Worm (Caenorhabditis elegans) whole organism, L1 larva: ENCODE measurements around the gene rpb-11.

Experiments
- C16A3.4 ChIP-seq: fragments of 150-350 bp; optimal IDR thresholded peaks from 2 replicates; lab custom pipeline; 2014; ENCODE audit warnings: missing biosample characterization, missing genetic modification characterization
- C34B4.2 ChIP-seq: sonication (generic microtip); optimal IDR thresholded peaks from 2 replicates; lab custom pipeline; 2017; ENCODE audit warnings: mild to moderate bottlenecking, missing genetic modification characterization, missing compliant biosample characterization
- Y116A8C.19 ChIP-seq: sonication (generic microtip); optimal IDR thresholded peaks from 2 replicates; lab custom pipeline; 2016; ENCODE audit warnings: missing compliant biosample characterization, missing genetic modification characterization, borderline replicate concordance
- aha-1 ChIP-seq: fragments of 150-350 bp; optimal IDR thresholded peaks from 2 replicates; lab custom pipeline; 2014; ENCODE audit warnings: missing biosample characterization, missing genetic modification characterization
- alr-1 ChIP-seq: fragments of 200-800 bp; sonication (Bioruptor generic); optimal IDR thresholded peaks from 2 replicates; lab custom pipeline; 2018; ENCODE audit warnings: borderline replicate concordance, mild to moderate bottlenecking, missing genetic modification characterization, missing compliant biosample characterization
- ama-1 ChIP-seq: fragments of 150-350 bp; optimal IDR thresholded peaks from 2 replicates; lab custom pipeline; 2014
- ceh-63 ChIP-seq: fragments of 200-800 bp; sonication (Bioruptor generic); optimal IDR thresholded peaks from 2 replicates; lab custom pipeline; 2018; ENCODE audit warnings: mild to moderate bottlenecking, missing genetic modification characterization, missing compliant biosample characterization
- ceh-82 ChIP-seq, 3 experiments: fragments of 150-350 bp in 1 of 3; sonication (generic microtip) in 2 of 3; optimal IDR thresholded peaks; 2 replicates each; lab custom pipeline; 2014 to 2017; ENCODE audit warnings: missing biosample characterization in 3 of 3, missing genetic modification characterization in 3 of 3
- ceh-88 ChIP-seq: fragments of 200-800 bp; sonication (Bioruptor generic); IDR thresholded peaks from 2 replicates; pipeline ENCODE4 v1.3.6; 2022; ENCODE audit warnings: missing genetic modification characterization, missing compliant biosample characterization
- ces-1 ChIP-seq: fragments of 150-350 bp; optimal IDR thresholded peaks from 2 replicates; lab custom pipeline; 2014; ENCODE audit warnings: missing biosample characterization, missing genetic modification reagents, missing genetic modification characterization
- efl-1 ChIP-seq, 4 experiments: fragments of 150-350 bp; optimal IDR thresholded peaks in 3 of 4; peaks in 1 of 4; 1 replicate in 1 of 4; 2 replicates in 3 of 4; lab custom pipeline; 2014; ENCODE audit warnings: missing biosample characterization in 2 of 4, missing genetic modification characterization in 2 of 4, missing genetic modification reagents in 2 of 4
- egl-13 ChIP-seq: sonication (generic microtip); optimal IDR thresholded peaks from 2 replicates; lab custom pipeline; 2016; ENCODE audit warnings: missing genotype, missing genetic modification reagents, missing genetic modification characterization, missing compliant biosample characterization
- egl-27 ChIP-seq, 2 experiments: fragments of 150-350 bp in 1 of 2; sonication (generic microtip); optimal IDR thresholded peaks; 3 replicates each; lab custom pipeline; 2017 to 2018; ENCODE audit warnings: missing biosample characterization in 2 of 2, missing genetic modification characterization in 2 of 2, missing genetic modification reagents in 2 of 2
- fkh-10 ChIP-seq: sonication (generic microtip); optimal IDR thresholded peaks from 2 replicates; lab custom pipeline; 2017; ENCODE audit warnings: missing biosample characterization, missing genetic modification reagents, missing genetic modification characterization
- fkh-4 ChIP-seq: sonication (generic microtip); optimal IDR thresholded peaks from 2 replicates; lab custom pipeline; 2016; ENCODE audit warnings: missing compliant biosample characterization, missing genetic modification characterization, borderline replicate concordance
- grh-1 ChIP-seq: fragments of 200-800 bp; sonication (Bioruptor generic); IDR thresholded peaks from 2 replicates; pipeline ENCODE4 v1.3.6; 2022; ENCODE audit warnings: missing genetic modification reagents, missing genetic modification characterization, missing compliant biosample characterization
- hpl-2 ChIP-seq: fragments of 150-350 bp; optimal IDR thresholded peaks from 2 replicates; lab custom pipeline; 2014; ENCODE audit warnings: missing biosample characterization, missing genetic modification reagents, missing genetic modification characterization
- isw-1 ChIP-seq: fragments of 200-800 bp; sonication (Bioruptor generic); IDR thresholded peaks from 2 replicates; pipeline ENCODE4 v1.3.6; 2022; ENCODE audit warnings: missing genetic modification characterization, missing compliant biosample characterization
- jun-1 ChIP-seq: fragments of 150-350 bp; optimal IDR thresholded peaks from 2 replicates; lab custom pipeline; 2014; ENCODE audit warnings: missing biosample characterization, missing genetic modification reagents, missing genetic modification characterization
- lin-14 ChIP-seq: fragments of 200-800 bp; sonication (Bioruptor generic); optimal IDR thresholded peaks from 2 replicates; lab custom pipeline; 2018; ENCODE audit warnings: mild to moderate bottlenecking, missing genetic modification characterization, moderate library complexity, missing compliant biosample characterization
- lin-15B ChIP-seq: fragments of 150-350 bp; sonication (generic microtip); optimal IDR thresholded peaks from 3 replicates; lab custom pipeline; 2014; ENCODE audit warnings: missing biosample characterization, missing genetic modification characterization
- lin-39 ChIP-seq: fragments of 150-350 bp; optimal IDR thresholded peaks from 2 replicates; lab custom pipeline; 2014; ENCODE audit warnings: missing biosample characterization, missing genetic modification reagents, missing genetic modification characterization
- lir-3 ChIP-seq: sonication (generic microtip); optimal IDR thresholded peaks from 2 replicates; lab custom pipeline; 2016; ENCODE audit warnings: mild to moderate bottlenecking, missing genetic modification characterization, moderate library complexity, missing compliant biosample characterization; ENCODE audit not compliant: poor library complexity
- lsy-2 ChIP-seq, 2 experiments: fragments of 150-350 bp; optimal IDR thresholded peaks; 2 replicates each; lab custom pipeline; 2014; ENCODE audit warnings: missing biosample characterization in 2 of 2, missing genetic modification characterization in 2 of 2
- mdl-1 ChIP-seq, 2 experiments: fragments of 150-350 bp; optimal IDR thresholded peaks; 2 replicates each; lab custom pipeline; 2014 to 2017; ENCODE audit warnings: missing biosample characterization in 2 of 2, missing genetic modification characterization in 2 of 2, inconsistent platforms in 1 of 2
- mef-2 ChIP-seq: fragments of 150-350 bp; optimal IDR thresholded peaks from 2 replicates; lab custom pipeline; 2014; ENCODE audit warnings: missing biosample characterization, missing genetic modification characterization
- nhr-12 ChIP-seq: sonication (generic microtip); optimal IDR thresholded peaks from 2 replicates; lab custom pipeline; 2017; ENCODE audit warnings: missing biosample characterization, missing genetic modification characterization
- nhr-19 ChIP-seq: fragments of 200-800 bp; sonication (Bioruptor generic); conservative IDR thresholded peaks from 2 replicates; pipeline ENCODE4 v1.3.6; 2022; ENCODE audit warnings: missing genetic modification characterization, missing compliant biosample characterization
- nhr-20 ChIP-seq: sonication (generic microtip); optimal IDR thresholded peaks from 2 replicates; lab custom pipeline; 2016; ENCODE audit warnings: mild to moderate bottlenecking, missing genetic modification characterization, missing compliant biosample characterization
- nhr-237 ChIP-seq: fragments of 150-350 bp; optimal IDR thresholded peaks from 2 replicates; lab custom pipeline; 2014; ENCODE audit warnings: missing biosample characterization, missing genetic modification characterization
- nhr-47 ChIP-seq: sonication (generic microtip); optimal IDR thresholded peaks from 2 replicates; lab custom pipeline; 2016; ENCODE audit warnings: mild to moderate bottlenecking, missing genetic modification characterization, moderate library complexity, missing compliant biosample characterization
- nhr-71 ChIP-seq: sonication (generic microtip); optimal IDR thresholded peaks from 2 replicates; lab custom pipeline; 2016; ENCODE audit warnings: mild to moderate bottlenecking, missing genetic modification characterization, moderate library complexity, missing compliant biosample characterization
- nhr-76 ChIP-seq: sonication (generic microtip); optimal IDR thresholded peaks from 2 replicates; lab custom pipeline; 2017; ENCODE audit warnings: missing biosample characterization, missing genetic modification characterization
- nhr-84 ChIP-seq: sonication (generic microtip); optimal IDR thresholded peaks from 2 replicates; lab custom pipeline; 2017; ENCODE audit warnings: missing biosample characterization, missing genetic modification characterization
- nhr-85 ChIP-seq: sonication (generic microtip); peaks from one replicate; lab custom pipeline; 2016; ENCODE audit warnings: missing genetic modification characterization, inconsistent platforms, missing compliant biosample characterization
- nhr-90 ChIP-seq: sonication (generic microtip); optimal IDR thresholded peaks from 2 replicates; lab custom pipeline; 2016; ENCODE audit warnings: mild to moderate bottlenecking, missing genetic modification characterization, missing compliant biosample characterization; ENCODE audit not compliant: poor library complexity
- pqm-1 ChIP-seq: sonication (generic microtip); optimal IDR thresholded peaks from 3 replicates; lab custom pipeline; 2017; ENCODE audit warnings: missing biosample characterization, missing genetic modification characterization
- rnt-1 ChIP-seq: sonication (generic microtip); optimal IDR thresholded peaks from 2 replicates; lab custom pipeline; 2016; ENCODE audit warnings: mild to moderate bottlenecking, missing genetic modification characterization, moderate library complexity, missing compliant biosample characterization
- skn-1 ChIP-seq: fragments of 150-350 bp; optimal IDR thresholded peaks from 2 replicates; lab custom pipeline; 2014; ENCODE audit warnings: missing biosample characterization, missing genetic modification characterization
- snu-23 ChIP-seq: sonication (generic microtip); optimal IDR thresholded peaks from 2 replicates; lab custom pipeline; 2016; ENCODE audit warnings: missing genetic modification characterization, missing compliant biosample characterization
- sox-4 ChIP-seq: sonication (generic microtip); optimal IDR thresholded peaks from 2 replicates; lab custom pipeline; 2016; ENCODE audit warnings: missing genetic modification characterization, missing compliant biosample characterization
- sptf-1 ChIP-seq: fragments of 150-350 bp; optimal IDR thresholded peaks from 2 replicates; lab custom pipeline; 2014; ENCODE audit warnings: missing biosample characterization, missing genetic modification characterization
- sup-37 ChIP-seq: fragments of 200-800 bp; sonication (Bioruptor generic); optimal IDR thresholded peaks from 2 replicates; lab custom pipeline; 2018; ENCODE audit warnings: mild to moderate bottlenecking, missing genetic modification characterization, missing compliant biosample characterization
- swsn-7 ChIP-seq: sonication (generic microtip); optimal IDR thresholded peaks from 2 replicates; lab custom pipeline; 2016; ENCODE audit warnings: missing genetic modification characterization, missing compliant biosample characterization
- tbx-2 ChIP-seq: sonication (generic microtip); optimal IDR thresholded peaks from 2 replicates; lab custom pipeline; 2016; ENCODE audit warnings: missing genetic modification characterization, missing compliant biosample characterization
- unc-130 ChIP-seq: fragments of 150-350 bp; optimal IDR thresholded peaks from 2 replicates; lab custom pipeline; 2017; ENCODE audit warnings: missing biosample characterization, missing genetic modification characterization, inconsistent platforms
- unc-30 ChIP-seq: sonication (generic microtip); optimal IDR thresholded peaks from 2 replicates; lab custom pipeline; 2017; ENCODE audit warnings: missing biosample characterization, missing genetic modification characterization
- unc-62 ChIP-seq: fragments of 150-350 bp; optimal IDR thresholded peaks from 2 replicates; lab custom pipeline; 2014; ENCODE audit warnings: missing biosample characterization, missing genetic modification reagents, missing genetic modification characterization
- unc-86 ChIP-seq: sonication (generic microtip); optimal IDR thresholded peaks from 2 replicates; lab custom pipeline; 2016; ENCODE audit warnings: missing genetic modification characterization, missing compliant biosample characterization
- unc-98 ChIP-seq: fragments of 200-800 bp; sonication (Bioruptor generic); IDR thresholded peaks from 2 replicates; pipeline ENCODE4 v1.3.6; 2022; ENCODE audit warnings: missing genetic modification characterization, missing compliant biosample characterization
- vab-15 ChIP-seq: sonication (generic microtip); optimal IDR thresholded peaks from 2 replicates; lab custom pipeline; 2017; ENCODE audit warnings: missing genotype, mild to moderate bottlenecking, missing genetic modification characterization, missing compliant biosample characterization
- zag-1 ChIP-seq: fragments of 150-350 bp; optimal IDR thresholded peaks from 2 replicates; lab custom pipeline; 2014; ENCODE audit warnings: missing biosample characterization, missing genetic modification characterization
- ztf-11 ChIP-seq, 2 experiments: sonication (generic microtip); optimal IDR thresholded peaks; 2 replicates each; lab custom pipeline; 2016 to 2017; ENCODE audit warnings: missing genetic modification characterization in 2 of 2, missing biosample characterization in 1 of 2, missing compliant biosample characterization in 1 of 2
- ztf-4 ChIP-seq: fragments of 150-350 bp; optimal IDR thresholded peaks from 2 replicates; lab custom pipeline; 2014; ENCODE audit warnings: missing biosample characterization, missing genetic modification characterization

Gene rpb-11

DNA sequence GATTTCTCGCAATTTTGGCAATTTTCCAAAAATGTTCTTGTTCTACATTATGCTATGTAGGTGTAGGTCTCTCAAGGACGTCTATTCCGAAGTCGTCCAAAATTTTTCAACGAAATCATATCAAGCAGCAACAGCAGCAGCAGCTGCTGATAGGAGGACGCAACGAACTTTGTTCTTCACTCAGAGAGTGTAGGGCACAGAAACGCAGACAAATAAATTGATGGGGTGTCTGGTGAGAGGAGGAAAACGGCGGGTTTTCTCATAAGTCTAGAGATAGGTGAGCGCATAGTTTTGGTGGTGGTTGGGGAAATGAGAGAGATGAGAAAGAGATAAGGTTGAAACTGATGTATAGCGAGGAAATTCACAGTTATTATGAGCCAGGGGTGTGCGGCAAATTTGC is 10.8 kb upstream of the rpb-11 start (continued):
- no peak for TF ChIP-seq aha-1 (tag; lab: Kevin White, UChicago)
- TF ChIP-seq mef-2, result no peak
- TF ChIP-seq efl-1 (optimal IDR thresholded peaks at IDR 0.05; lab: Kevin White, UChicago), result peak; percentile 3 to 4
- TF ChIP-seq efl-1 (GFP tag; optimal IDR thresholded peaks at IDR 0.05 in 1 of 2; lab: Kevin White, UChicago), result no peak
- TF ChIP-seq skn-1, result no peak
- no peak for TF ChIP-seq unc-62 (GFP tag; lab: Kevin White, UChicago)
- no peak for TF ChIP-seq lin-39 (tag; lab: Kevin White, UChicago)
- TF ChIP-seq swsn-7, result no peak
- TF ChIP-seq jun-1 (tag; lab: Kevin White, UChicago), result no peak
- no peak for TF ChIP-seq nhr-84 (tag; lab: Kevin White, UChicago)
- TF ChIP-seq Y116A8C.19 (tag; lab: Kevin White, UChicago), result no peak
- no peak for TF ChIP-seq hpl-2 (GFP tag; lab: Kevin White, UChicago)
- no peak for TF ChIP-seq egl-27 (tag; optimal IDR thresholded peaks at IDR 0.05; lab: Kevin White, UChicago)
- TF ChIP-seq snu-23 (GFP tag; lab: Kevin White, UChicago), result peak; percentile 69
- TF ChIP-seq sox-4 (tag; lab: Kevin White, UChicago), result no peak
- TF ChIP-seq sptf-1, result no peak
- peak; percentile 1 for TF ChIP-seq nhr-47 (tag; lab: Kevin White, UChicago)
- TF ChIP-seq unc-30, result no peak
- no peak for TF ChIP-seq alr-1 (tag; lab: Kevin White, UChicago)
- no peak for TF ChIP-seq lin-15B (tag; lab: Kevin White, UChicago)
- TF ChIP-seq tbx-2 (tag; lab: Kevin White, UChicago), result peak; percentile 27
- TF ChIP-seq ztf-4, result no peak
- no peak for TF ChIP-seq ces-1 (GFP tag; lab: Kevin White, UChicago)
- TF ChIP-seq rnt-1 (tag; lab: Kevin White, UChicago), result peak; percentile 76
- TF ChIP-seq sup-37 (GFP tag; lab: Kevin White, UChicago), result no peak
- peak; percentile 55 for TF ChIP-seq nhr-19
- no peak for TF ChIP-seq lir-3 (tag; lab: Kevin White, UChicago)
- no peak for TF ChIP-seq unc-86 (tag; lab: Kevin White, UChicago)
- peak; percentile 83 for TF ChIP-seq nhr-20
- TF ChIP-seq lsy-2 (tag; optimal IDR thresholded peaks at IDR 0.05; lab: Kevin White, UChicago), result peak; percentile 23 to 48
- TF ChIP-seq C34B4.2, result no peak
- no peak for TF ChIP-seq ama-1
- no peak for TF ChIP-seq pqm-1 (tag; lab: Kevin White, UChicago)
- peak; percentile 13 for TF ChIP-seq C16A3.4 (tag; lab: Kevin White, UChicago)
- TF ChIP-seq nhr-71, result peak; percentile 63
- TF ChIP-seq nhr-12 (tag; lab: Kevin White, UChicago), result no peak
- TF ChIP-seq isw-1 (GFP tag; lab: Robert Waterston, UW), result no peak
- TF ChIP-seq nhr-85 (tag; lab: Kevin White, UChicago), result peak; percentile 90
- no peak for TF ChIP-seq nhr-76
- TF ChIP-seq ceh-82 (tag; optimal IDR thresholded peaks at IDR 0.05; lab: Kevin White, UChicago), result peak in 1 of 3 experiments; percentile 1
- peak; percentile 51 for TF ChIP-seq unc-130 (tag; lab: Kevin White, UChicago)
- no peak for TF ChIP-seq ztf-11 (tag; optimal IDR thresholded peaks at IDR 0.05; lab: Kevin White, UChicago)
- TF ChIP-seq nhr-90 (tag; lab: Kevin White, UChicago), result peak; percentile 27
- TF ChIP-seq zag-1 (tag; lab: Kevin White, UChicago), result no peak
- peak in 1 of 2 experiments; percentile 76 for TF ChIP-seq mdl-1 (tag; optimal IDR thresholded peaks at IDR 0.05; lab: Kevin White, UChicago)
- TF ChIP-seq fkh-4 (tag; lab: Kevin White, UChicago), result no peak
- TF ChIP-seq ceh-63 (GFP tag; lab: Kevin White, UChicago), result no peak
- TF ChIP-seq unc-98 (GFP tag; lab: Robert Waterston, UW), result no peak
- no peak for TF ChIP-seq grh-1 (GFP tag; lab: Robert Waterston, UW)
- no peak for TF ChIP-seq vab-15 (tag; lab: Kevin White, UChicago)
- no peak for TF ChIP-seq nhr-237 (tag; lab: Kevin White, UChicago)
- no peak for TF ChIP-seq ceh-88 (GFP tag; lab: Robert Waterston, UW)
- no peak for TF ChIP-seq egl-13 (tag; lab: Kevin White, UChicago)
- peak; percentile 81 for TF ChIP-seq lin-14 (GFP tag; lab: Kevin White, UChicago)
- no peak for TF ChIP-seq fkh-10 (GFP tag; lab: Kevin White, UChicago)
